Fruit fly (Drosophila melanogaster) whole organism, adult: ENCODE measurements around the gene CG11905.
A peak's percentile ranks its signal among the peaks of the same experiment; 100 is the strongest.

ENCODE experiments used
- CG11617 ChIP-seq: fragments of 200-800 bp; sonication (Bioruptor generic); optimal IDR thresholded peaks from 2 replicates; lab custom pipeline; 2017; ENCODE audit warnings: mild to moderate bottlenecking, missing biosample characterization, missing genetic modification reagents, missing genetic modification characterization
- CG12768 ChIP-seq: fragments of 200-800 bp; sonication (Bioruptor generic); optimal IDR thresholded peaks from 2 replicates; lab custom pipeline; 2017; ENCODE audit warnings: missing biosample characterization, missing genetic modification characterization, mild to moderate bottlenecking, moderate library complexity, missing genetic modification reagents
- CG14711 ChIP-seq: fragments of 200-800 bp; sonication (Bioruptor generic); optimal IDR thresholded peaks from 2 replicates; lab custom pipeline; 2018; ENCODE audit warnings: missing biosample characterization, mild to moderate bottlenecking, missing genetic modification characterization, moderate library complexity
- CG1620 ChIP-seq: fragments of 200-800 bp; sonication (Bioruptor generic); optimal IDR thresholded peaks from 2 replicates; lab custom pipeline; 2016; ENCODE audit warnings: missing biosample characterization, missing genetic modification characterization
- CG33017 ChIP-seq: fragments of 200-800 bp; sonication (Bioruptor generic); optimal IDR thresholded peaks from 2 replicates; lab custom pipeline; 2018; ENCODE audit warnings: missing biosample characterization, mild to moderate bottlenecking, missing genetic modification characterization, moderate library complexity
- CG5204 ChIP-seq: fragments of 200-800 bp; sonication (Bioruptor generic); optimal IDR thresholded peaks from 2 replicates; lab custom pipeline; 2016; ENCODE audit warnings: missing biosample characterization, missing genetic modification characterization
- CG7045 ChIP-seq: fragments of 200-800 bp; sonication (Bioruptor generic); optimal IDR thresholded peaks from 2 replicates; lab custom pipeline; 2017; ENCODE audit warnings: missing biosample characterization, mild to moderate bottlenecking, missing genetic modification characterization
- CG7101 ChIP-seq: fragments of 200-800 bp; sonication (Bioruptor generic); optimal IDR thresholded peaks from 2 replicates; lab custom pipeline; 2018; ENCODE audit warnings: missing biosample characterization, mild to moderate bottlenecking, missing genetic modification characterization, moderate library complexity
- Clk ChIP-seq: fragments of 200-800 bp; sonication (Bioruptor generic); optimal IDR thresholded peaks from 2 replicates; lab custom pipeline; 2017; ENCODE audit warnings: missing biosample characterization, missing genetic modification characterization
- Crg-1 ChIP-seq: fragments of 200-800 bp; sonication (Bioruptor generic); optimal IDR thresholded peaks from 2 replicates; lab custom pipeline; 2016; ENCODE audit warnings: missing biosample characterization, missing genetic modification characterization
- Hr96 ChIP-seq: fragments of 200-800 bp; sonication (Bioruptor generic); optimal IDR thresholded peaks from 2 replicates; lab custom pipeline; 2016; ENCODE audit warnings: missing biosample characterization, missing genetic modification characterization
- Mnt ChIP-seq: fragments of 200-800 bp; sonication (Bioruptor generic); optimal IDR thresholded peaks from 2 replicates; lab custom pipeline; 2016; ENCODE audit warnings: missing biosample characterization, mild to moderate bottlenecking, missing genetic modification characterization
- bab1 ChIP-seq: fragments of 200-800 bp; sonication (Bioruptor generic); optimal IDR thresholded peaks from 3 replicates; lab custom pipeline; 2019; ENCODE audit warnings: missing biosample characterization, mild to moderate bottlenecking, missing genetic modification characterization, moderate library complexity
- cic ChIP-seq: fragments of 200-800 bp; sonication (Bioruptor generic); optimal IDR thresholded peaks from 2 replicates; lab custom pipeline; 2017; ENCODE audit warnings: missing biosample characterization, mild to moderate bottlenecking, missing genetic modification characterization, moderate library complexity
- cnc ChIP-seq, 2 experiments: fragments of >200 bp; optimal IDR thresholded peaks; 2 replicates each; lab custom pipeline; 2017
- kay ChIP-seq: fragments of 200-800 bp; sonication (Bioruptor generic); peaks from one replicate; lab custom pipeline; 2016; ENCODE audit warnings: missing biosample characterization, missing genetic modification characterization, borderline replicate concordance
- ovo ChIP-seq: fragments of 200-800 bp; sonication (Bioruptor generic); optimal IDR thresholded peaks from 2 replicates; lab custom pipeline; 2016; ENCODE audit warnings: missing biosample characterization, missing genetic modification characterization
- pad ChIP-seq: fragments of 200-800 bp; sonication (Bioruptor generic); optimal IDR thresholded peaks from 3 replicates; lab custom pipeline; 2017; ENCODE audit warnings: missing biosample characterization, missing genetic modification characterization, mild to moderate bottlenecking, moderate library complexity, missing genetic modification reagents
- tj ChIP-seq: fragments of 200-800 bp; sonication (Bioruptor generic); optimal IDR thresholded peaks from 3 replicates; lab custom pipeline; 2017; ENCODE audit warnings: missing biosample characterization, mild to moderate bottlenecking, missing genetic modification characterization, moderate library complexity
- toe ChIP-seq: fragments of 200-800 bp; sonication (Bioruptor generic); optimal IDR thresholded peaks from 2 replicates; lab custom pipeline; 2016; ENCODE audit warnings: missing biosample characterization, missing genetic modification characterization

Gene CG11905

dm6 chr3L:16914113-16914512, 21.2 kb downstream of the CG11905 start:
- TF ChIP-seq CG1620 (GFP tag; lab: Kevin White, UChicago) = no peak

DNA sequence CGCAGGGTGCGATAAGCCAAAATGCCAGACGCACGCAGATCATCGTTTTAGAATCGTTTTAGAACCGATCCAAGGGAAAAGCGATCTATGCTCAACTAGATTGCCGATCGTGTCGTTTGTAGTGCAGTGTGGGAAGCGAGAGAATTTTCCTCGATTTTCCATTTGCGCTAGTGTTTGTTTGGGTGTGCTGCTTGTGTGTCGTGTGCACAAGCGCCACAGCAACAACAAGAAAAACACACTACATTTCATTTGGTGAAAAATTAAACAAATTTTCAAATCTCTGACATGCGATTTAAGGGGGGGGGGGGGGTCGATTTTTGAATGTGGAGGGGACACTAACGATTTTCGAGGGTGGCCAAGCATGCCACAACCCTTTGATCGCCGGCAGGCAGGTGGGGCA, 24.9 kb downstream of the CG11905 start:
- TF ChIP-seq ovo (GFP tag; lab: Kevin White, UChicago) (no peak), CG33017 (tag; lab: Kevin White, UChicago) (no peak), CG7045 (no peak), toe (no peak), CG5204 (GFP tag; lab: Kevin White, UChicago) (no peak), CG7101 (no peak), cnc (optimal IDR thresholded peaks at IDR 0.05; lab: Kevin White, UChicago) (no peak), pad (no peak), CG1620 (GFP tag; lab: Kevin White, UChicago) (no peak), tj (GFP tag; lab: Kevin White, UChicago) (no peak), cic (no peak), Clk (no peak), CG14711 (no peak), Crg-1 (no peak), CG12768 (GFP tag; lab: Kevin White, UChicago) (no peak)

DNA sequence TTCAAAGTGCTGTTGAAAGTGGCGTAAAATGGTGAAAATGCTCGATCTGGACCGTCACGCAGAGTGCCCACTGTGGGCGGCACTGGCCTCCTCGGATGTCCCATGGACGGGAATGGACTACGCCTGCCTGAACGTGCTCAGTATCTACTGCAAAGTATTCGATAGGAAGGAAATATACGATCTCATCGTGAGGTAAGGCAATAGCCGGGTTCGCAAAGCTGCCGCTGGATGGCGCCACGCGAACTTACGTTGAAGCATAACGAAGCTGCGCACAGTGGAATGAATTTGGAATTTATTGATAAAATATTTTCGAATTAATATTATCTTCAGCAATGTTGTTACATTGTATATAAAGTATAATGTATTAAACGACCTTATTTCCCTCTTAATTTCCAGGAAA, 38.9 kb downstream of the CG11905 start:
- no peak for TF ChIP-seq CG1620 (GFP tag; lab: Kevin White, UChicago)
- TF ChIP-seq bab1 (GFP tag; lab: Kevin White, UChicago) = no peak
- TF ChIP-seq Hr96 = no peak
- no peak for TF ChIP-seq CG7045
- no peak for TF ChIP-seq cnc (optimal IDR thresholded peaks at IDR 0.05; lab: Kevin White, UChicago)
- TF ChIP-seq CG12768 (GFP tag; lab: Kevin White, UChicago) = no peak
- no peak for TF ChIP-seq kay (GFP tag; lab: Kevin White, UChicago)
- TF ChIP-seq tj (GFP tag; lab: Kevin White, UChicago) = no peak

DNA sequence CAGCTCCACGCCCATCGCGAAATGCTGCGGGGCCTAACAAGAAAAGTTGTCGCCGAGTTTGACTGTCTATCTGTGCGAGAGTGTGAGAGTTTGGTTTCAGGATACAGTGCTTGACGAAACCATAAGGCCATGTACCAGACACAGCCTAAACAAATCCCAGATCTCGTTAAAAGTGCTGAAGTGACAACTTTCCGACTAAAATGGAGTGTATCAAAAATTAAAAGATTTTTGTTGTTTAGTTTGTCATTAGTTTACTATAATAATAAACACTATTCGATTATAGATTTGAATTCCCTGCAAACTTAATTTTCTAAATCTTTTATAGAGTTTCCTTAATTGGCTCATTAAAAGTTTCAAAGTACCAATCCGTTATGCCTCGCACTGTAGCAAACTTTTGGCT, 41.7 kb downstream of the CG11905 start:
- no peak for TF ChIP-seq CG7101
- no peak for TF ChIP-seq CG5204 (GFP tag; lab: Kevin White, UChicago)
- TF ChIP-seq bab1 (GFP tag; lab: Kevin White, UChicago) = no peak
- TF ChIP-seq pad = no peak
- no peak for TF ChIP-seq Mnt (GFP tag; lab: Kevin White, UChicago)

dm6 chr3L:16892728-16893271, 42.5 kb downstream of the CG11905 start:
- TF ChIP-seq CG7045 (peak; percentile 21), CG1620 (GFP tag; lab: Kevin White, UChicago) (no peak), CG7101 (no peak), CG12768 (GFP tag; lab: Kevin White, UChicago) (no peak), bab1 (GFP tag; lab: Kevin White, UChicago) (no peak), cnc (optimal IDR thresholded peaks at IDR 0.05; lab: Kevin White, UChicago) (no peak), cic (no peak), ovo (GFP tag; lab: Kevin White, UChicago) (no peak), CG5204 (GFP tag; lab: Kevin White, UChicago) (peak; percentile 6), CG14711 (peak; percentile 5), pad (no peak), tj (GFP tag; lab: Kevin White, UChicago) (no peak), Crg-1 (no peak)

- no peak for TF ChIP-seq pad
- TF ChIP-seq Clk = no peak
- peak; percentile 32 for TF ChIP-seq kay (GFP tag; lab: Kevin White, UChicago)
- no peak for TF ChIP-seq cic
Measured at dm6 chr3L:16891914-16892313, 43.4 kb downstream of the CG11905 start.

dm6 chr3L:16890650-16891336, 44.5 kb downstream of the CG11905 start:
- TF ChIP-seq toe (no peak), CG11617 (peak; percentile 46), kay (GFP tag; lab: Kevin White, UChicago) (peak; percentile 22), CG14711 (peak; percentile 58), CG5204 (GFP tag; lab: Kevin White, UChicago) (no peak), pad (peak; percentile 66), tj (GFP tag; lab: Kevin White, UChicago) (peak; percentile 88), Clk (no peak), CG12768 (GFP tag; lab: Kevin White, UChicago) (peak; percentile 61), CG7101 (peak; percentile 55), CG33017 (tag; lab: Kevin White, UChicago) (peak; percentile 9), bab1 (GFP tag; lab: Kevin White, UChicago) (peak; percentile 82), cnc (optimal IDR thresholded peaks at IDR 0.05; lab: Kevin White, UChicago) (no peak), Crg-1 (peak; percentile 42), cic (peak; percentile 43), Mnt (GFP tag; lab: Kevin White, UChicago) (peak; percentile 46), ovo (GFP tag; lab: Kevin White, UChicago) (peak; percentile 54)
